Fruit fly (Drosophila melanogaster): ENCODE measurements around the gene waw.
A peak's percentile ranks its signal among the peaks of the same experiment; 100 is the strongest.

waw gene

dm6 chrX:21351210-21351824, 11.5 kb upstream of the waw start:
- TF ChIP-seq noc (tag; optimal IDR thresholded peaks at IDR 0.05) = no peak

- peak; percentile 10 for TF ChIP-seq noc (tag; optimal IDR thresholded peaks at IDR 0.05)
Measured at dm6 chrX:21353541-21353940, 9.3 kb upstream of the waw start.

dm6 chrX:21357810-21358671, 4.8 kb upstream of the waw start, which contains the start of gene Septin1:
Gene Septin1, plus strand, starts transcription at chrX:21358286.
- TF ChIP-seq noc (tag; optimal IDR thresholded peaks at IDR 0.05) = no peak

- TF ChIP-seq noc (tag; optimal IDR thresholded peaks at IDR 0.05) = no peak
Measured at dm6 chrX:21365421-21365820, 2.6 kb downstream of the waw start.

- TF ChIP-seq noc (tag; optimal IDR thresholded peaks at IDR 0.05) = peak; percentile 95
Measured at dm6 chrX:21366311-21366990, 3.6 kb downstream of the waw start.

DNA sequence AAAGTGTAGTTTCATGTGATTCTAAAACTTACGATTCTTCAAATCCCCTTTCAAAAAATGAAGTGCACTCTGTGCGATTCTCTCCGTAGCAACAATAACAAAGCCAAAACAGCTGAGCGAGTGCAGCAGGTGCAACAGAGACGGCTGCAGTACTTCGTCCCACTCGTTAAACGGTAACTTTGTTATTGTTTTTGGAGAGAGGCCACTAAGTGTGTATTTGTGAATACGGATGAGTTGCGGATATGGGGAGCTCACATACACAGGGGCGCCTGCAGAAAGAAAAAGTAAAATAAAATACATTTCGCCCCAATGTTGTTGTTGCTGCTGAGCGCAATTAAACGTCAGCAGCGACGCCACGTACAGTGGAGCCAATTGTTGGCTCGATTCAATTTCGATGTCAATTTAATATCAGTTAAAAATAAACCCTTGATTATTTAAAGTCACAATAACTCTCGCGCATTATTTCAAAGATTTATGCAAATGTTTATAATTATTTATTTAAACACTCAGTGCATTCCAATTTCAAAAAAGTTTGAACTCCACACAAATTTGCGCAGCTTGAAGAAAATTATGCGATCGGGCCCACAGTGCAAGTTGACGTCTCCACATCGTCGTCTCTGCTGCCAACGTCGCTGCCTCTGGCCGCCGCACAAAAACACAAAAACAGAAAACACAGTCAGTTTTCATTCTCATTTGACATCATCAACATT, 4.7 kb downstream of the waw start:
- peak; percentile 99 for TF ChIP-seq noc (tag; optimal IDR thresholded peaks at IDR 0.05)

DNA sequence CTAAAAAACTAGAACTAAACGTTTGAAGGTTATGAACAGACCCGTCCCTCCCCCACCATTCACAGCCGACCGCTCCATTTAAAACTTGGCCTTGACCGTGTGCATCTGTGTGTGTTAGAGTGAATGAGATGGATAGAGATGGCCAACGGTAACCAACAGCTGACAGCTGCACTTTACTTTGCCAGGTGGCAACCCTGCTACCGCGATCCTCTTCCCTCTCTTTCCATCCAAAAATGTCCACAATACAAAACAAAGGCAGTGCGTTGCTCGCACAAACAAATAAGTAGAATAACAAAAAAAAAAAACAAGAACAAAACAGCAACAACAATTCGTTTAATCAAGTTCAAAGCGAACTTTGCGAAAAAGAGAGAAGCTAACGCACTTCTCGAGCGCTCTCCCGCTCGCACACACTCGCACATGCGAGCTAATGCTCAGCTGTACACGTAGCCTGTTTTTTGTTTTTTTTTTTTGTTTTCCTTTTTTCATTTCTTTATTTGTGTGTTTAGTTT, 5.6 kb downstream of the waw start:
- no peak for TF ChIP-seq noc (tag; optimal IDR thresholded peaks at IDR 0.05)

- no peak for TF ChIP-seq noc (tag; optimal IDR thresholded peaks at IDR 0.05)
Measured at dm6 chrX:21369149-21369988, 6.5 kb downstream of the waw start.

DNA sequence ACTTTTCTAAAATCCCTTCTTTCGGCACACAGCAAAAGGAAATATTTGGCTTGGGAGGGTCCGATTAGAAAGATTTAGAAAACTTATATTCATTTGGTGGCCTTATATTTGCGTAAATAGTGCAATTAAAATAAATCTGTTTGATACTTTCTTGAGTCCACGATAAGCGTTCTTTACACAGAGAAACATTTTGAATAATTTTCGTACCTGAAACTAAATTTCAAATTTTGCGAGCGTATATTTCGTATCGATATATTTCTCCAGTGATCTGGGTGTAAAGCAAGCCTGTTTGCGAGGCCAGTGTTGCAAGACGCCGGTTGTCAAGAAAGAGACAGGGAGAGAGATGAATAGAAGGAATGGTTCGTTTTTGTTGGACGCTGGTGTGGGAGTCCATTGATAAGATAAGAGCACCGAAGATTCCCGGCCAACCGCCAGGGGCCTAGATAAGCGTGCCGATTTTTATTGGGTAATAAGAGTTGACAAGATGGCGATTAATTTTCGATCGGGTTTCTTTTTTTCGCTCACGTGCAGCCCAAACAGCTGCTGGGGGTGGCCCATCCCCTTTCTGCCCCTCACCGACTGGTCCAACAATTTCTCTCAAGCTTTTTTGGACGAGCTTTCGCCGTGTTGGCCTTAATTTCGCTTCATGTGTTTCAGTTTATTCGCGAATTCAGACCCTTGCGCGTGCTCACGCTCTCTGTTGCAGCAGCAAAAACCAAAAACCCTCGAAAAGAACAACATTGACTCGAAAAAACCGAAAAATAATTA, 11.0 kb downstream of the waw start, which contains the start of gene slgA:
slgA (plus strand) TSS at position 344 of the 768 bp plus-strand sequence.
- TF ChIP-seq noc (tag; optimal IDR thresholded peaks at IDR 0.05) = no peak

- peak; percentile 75 for TF ChIP-seq noc (tag; optimal IDR thresholded peaks at IDR 0.05)
Measured at dm6 chrX:21375595-21376047, 12.8 kb downstream of the waw start.

dm6 chrX:21378344-21378882, 15.6 kb downstream of the waw start:
- no peak for TF ChIP-seq noc (tag; optimal IDR thresholded peaks at IDR 0.05)

dm6 chrX:21387695-21388094, 24.9 kb downstream of the waw start, which contains the start of gene Ddx56:
Gene Ddx56, minus strand, starts transcription at chrX:21387946.
- no peak for TF ChIP-seq noc (tag; optimal IDR thresholded peaks at IDR 0.05)

dm6 chrX:21388734-21389133, 25.9 kb downstream of the waw start, which contains the start of gene mst:
Gene mst, plus strand, starts transcription at chrX:21388977.
- no peak for TF ChIP-seq noc (tag; optimal IDR thresholded peaks at IDR 0.05)

All from whole organism, larva.